Fruit fly (Drosophila melanogaster) whole organism, larva: ENCODE measurements around the gene CG43094.

ENCODE experiments used
- noc ChIP-seq: fragments of 200-800 bp; sonication (Bioruptor generic); optimal IDR thresholded peaks from 3 replicates; lab custom pipeline; 2019; ENCODE audit warnings: missing biosample characterization, mild to moderate bottlenecking, missing genetic modification characterization, moderate library complexity

The CG43094 gene

dm6 chr3R:22745432-22745831 lies 25.4 kb downstream of the CG43094 start, which contains the start of the genes vret and HP1c:
vret (minus strand) TSS chr3R:22745581.
HP1c (plus strand) TSS chr3R:22745620.
- no peak for TF ChIP-seq noc (tag; lab: Kevin White, UChicago)

- TF ChIP-seq noc (tag; lab: Kevin White, UChicago) = no peak
These were observed 29.9 kb downstream of the CG43094 start, which contains the start of the genes Dcr-1 and CG6985 for dm6 chr3R:22740930-22741329. Dcr-1 (minus strand) TSS chr3R:22741091. CG6985 (plus strand) TSS chr3R:22741150.

dm6 chr3R:22733751-22734150 lies 37.0 kb downstream of the CG43094 start, which contains the start of gene Takl2:
Takl2 (minus strand) TSS chr3R:22733851.
- TF ChIP-seq noc (tag; lab: Kevin White, UChicago) = no peak

dm6 chr3R:22732995-22733394 lies 37.8 kb downstream of the CG43094 start:
- TF ChIP-seq noc (tag; lab: Kevin White, UChicago) = no peak

- no peak for TF ChIP-seq noc (tag; lab: Kevin White, UChicago)
These were observed 42.9 kb downstream of the CG43094 start for dm6 chr3R:22727857-22728256.

- TF ChIP-seq noc (tag; lab: Kevin White, UChicago) = no peak
These were observed 43.3 kb downstream of the CG43094 start for dm6 chr3R:22727456-22727833.

- TF ChIP-seq noc (tag; lab: Kevin White, UChicago) = no peak
These were observed 43.9 kb downstream of the CG43094 start, which contains the start of gene CG45049 for dm6 chr3R:22726771-22727455. CG45049 (plus strand) TSS chr3R:22726967.

dm6 chr3R:22726031-22726770 lies 44.6 kb downstream of the CG43094 start, which contains the start of gene RNF220:
RNF220 (minus strand) TSS chr3R:22726414.
- no peak for TF ChIP-seq noc (tag; lab: Kevin White, UChicago)

dm6 chr3R:22724149-22724973 lies 46.4 kb downstream of the CG43094 start, which contains the start of gene Irp-1A:
Irp-1A (minus strand) TSS chr3R:22724587.
- TF ChIP-seq noc (tag; lab: Kevin White, UChicago) = peak; percentile 58

- no peak for TF ChIP-seq noc (tag; lab: Kevin White, UChicago)
These were observed 49.9 kb downstream of the CG43094 start, which contains the start of gene wge for dm6 chr3R:22720808-22721306. wge (minus strand) TSS chr3R:22721150.
